Fruit fly (Drosophila melanogaster) whole organism, embryonic: Measurements from ENCODE around the gene CG5160.

ENCODE experiments used
- Asciz ChIP-seq: fragments of 200-800 bp; sonication (Bioruptor generic); optimal IDR thresholded peaks from 2 replicates; lab custom pipeline; 2017; ENCODE audit warnings: missing biosample characterization, mild to moderate bottlenecking, missing genetic modification characterization, missing genetic modification reagents
- Bdp1 ChIP-seq: fragments of 200-800 bp; sonication (Bioruptor generic); optimal IDR thresholded peaks from 3 replicates; lab custom pipeline; 2016; ENCODE audit warnings: missing biosample characterization, missing genetic modification characterization
- Blimp-1 ChIP-seq: fragments of 200-800 bp; sonication (Bioruptor generic); optimal IDR thresholded peaks from 3 replicates; lab custom pipeline; 2018; ENCODE audit warnings: missing biosample characterization, missing genetic modification characterization, mild to moderate bottlenecking, moderate library complexity, missing genetic modification reagents
- Bteb2 ChIP-seq: fragments of 200-800 bp; sonication (Bioruptor generic); optimal IDR thresholded peaks from 2 replicates; lab custom pipeline; 2016; ENCODE audit warnings: missing biosample characterization, missing genetic modification characterization
- CG10147 ChIP-seq: fragments of 200-800 bp; sonication (Bioruptor generic); optimal IDR thresholded peaks from 2 replicates; lab custom pipeline; 2019; ENCODE audit warnings: missing biosample characterization, mild to moderate bottlenecking, missing genetic modification characterization, moderate library complexity
- CG10267 ChIP-seq: fragments of 200-800 bp; sonication (Bioruptor generic); optimal IDR thresholded peaks from 2 replicates; lab custom pipeline; 2018; ENCODE audit warnings: missing biosample characterization, mild to moderate bottlenecking, missing genetic modification characterization, moderate library complexity
- CG10431 ChIP-seq: fragments of 200-800 bp; sonication (Bioruptor generic); optimal IDR thresholded peaks from 3 replicates; lab custom pipeline; 2018; ENCODE audit warnings: missing biosample characterization, mild to moderate bottlenecking, missing genetic modification characterization
- CG12219 ChIP-seq: fragments of 200-800 bp; sonication (Bioruptor generic); optimal IDR thresholded peaks from 3 replicates; lab custom pipeline; 2018; ENCODE audit warnings: missing biosample characterization, mild to moderate bottlenecking, missing genetic modification characterization
- CG12659 ChIP-seq: fragments of 200-800 bp; sonication (Bioruptor generic); optimal IDR thresholded peaks from 3 replicates; lab custom pipeline; 2017; ENCODE audit warnings: mild to moderate bottlenecking, missing biosample characterization, missing genetic modification reagents, missing genetic modification characterization
- CG13287 ChIP-seq: fragments of 200-800 bp; sonication (Bioruptor generic); IDR thresholded peaks from 2 replicates; pipeline ENCODE4 v1.3.6; 2022; ENCODE audit warnings: missing biosample characterization, missing genetic modification characterization; ENCODE audit not compliant: partially characterized antibody
- CG14860 ChIP-seq: fragments of 200-800 bp; sonication (Bioruptor generic); IDR thresholded peaks from 3 replicates; pipeline ENCODE4 v1.3.6; 2022; ENCODE audit warnings: missing biosample characterization, missing genetic modification characterization; ENCODE audit not compliant: partially characterized antibody
- CG16813 ChIP-seq: fragments of 200-800 bp; sonication (Bioruptor generic); IDR thresholded peaks from 3 replicates; pipeline ENCODE4 v1.3.6; 2022; ENCODE audit warnings: missing biosample characterization, missing genetic modification characterization; ENCODE audit not compliant: partially characterized antibody
- CG17359 ChIP-seq: fragments of 200-800 bp; sonication (Bioruptor generic); optimal IDR thresholded peaks from 3 replicates; lab custom pipeline; 2018; ENCODE audit warnings: missing biosample characterization, mild to moderate bottlenecking, missing genetic modification characterization, moderate library complexity
- CG18599 ChIP-seq: fragments of 200-800 bp; sonication (Bioruptor generic); optimal IDR thresholded peaks from 3 replicates; lab custom pipeline; 2017; ENCODE audit warnings: missing biosample characterization, missing genetic modification characterization, mild to moderate bottlenecking, moderate library complexity, missing genetic modification reagents
- CG2129 ChIP-seq: fragments of 200-800 bp; sonication (Bioruptor generic); IDR thresholded peaks from 2 replicates; pipeline ENCODE4 v1.3.6; 2022; ENCODE audit warnings: missing biosample characterization, missing genetic modification characterization; ENCODE audit not compliant: partially characterized antibody
- CG2889 ChIP-seq: fragments of 200-800 bp; sonication (Bioruptor generic); IDR thresholded peaks from 3 replicates; pipeline ENCODE4 v1.3.6; 2022; ENCODE audit warnings: missing biosample characterization, missing genetic modification characterization
- CG30020 ChIP-seq: fragments of 200-800 bp; optimal IDR thresholded peaks from 2 replicates; lab custom pipeline; 2019; ENCODE audit warnings: missing biosample characterization, mild to moderate bottlenecking, missing genetic modification characterization, moderate library complexity
- CG4282 ChIP-seq: fragments of 200-800 bp; sonication (Bioruptor generic); optimal IDR thresholded peaks from 2 replicates; lab custom pipeline; 2016; ENCODE audit warnings: missing biosample characterization, missing genetic modification characterization
- CG4617 ChIP-seq: fragments of 200-800 bp; sonication (Bioruptor generic); optimal IDR thresholded peaks from 3 replicates; lab custom pipeline; 2016; ENCODE audit warnings: missing biosample characterization, missing genetic modification characterization, borderline replicate concordance
- CG4820 ChIP-seq: fragments of 200-800 bp; sonication (Bioruptor generic); optimal IDR thresholded peaks from 3 replicates; lab custom pipeline; 2016; ENCODE audit warnings: missing biosample characterization, missing genetic modification characterization
- CG6683 ChIP-seq: fragments of 200-800 bp; sonication (Bioruptor generic); optimal IDR thresholded peaks from 2 replicates; lab custom pipeline; 2017; ENCODE audit warnings: missing biosample characterization, mild to moderate bottlenecking, missing genetic modification characterization, missing genetic modification reagents
- CG7987 ChIP-seq: fragments of 200-800 bp; sonication (Bioruptor generic); optimal IDR thresholded peaks from 2 replicates; lab custom pipeline; 2018; ENCODE audit warnings: missing biosample characterization, mild to moderate bottlenecking, missing genetic modification characterization, moderate library complexity
- E2f1 ChIP-seq: fragments of 200-800 bp; sonication (Bioruptor generic); IDR thresholded peaks from 2 replicates; pipeline ENCODE4 v1.3.6; 2022; ENCODE audit warnings: missing biosample characterization, missing genetic modification characterization
- Fer2 ChIP-seq: fragments of 200-800 bp; sonication (Bioruptor generic); optimal IDR thresholded peaks from 2 replicates; lab custom pipeline; 2018; ENCODE audit warnings: missing biosample characterization, mild to moderate bottlenecking, missing genetic modification characterization, moderate library complexity
- Fer3 ChIP-seq: fragments of 200-800 bp; sonication (Bioruptor generic); optimal IDR thresholded peaks from 2 replicates; lab custom pipeline; 2018; ENCODE audit warnings: missing biosample characterization, mild to moderate bottlenecking, missing genetic modification characterization, moderate library complexity
- HLHmδ ChIP-seq: fragments of 200-800 bp; sonication (Bioruptor generic); optimal IDR thresholded peaks from 2 replicates; lab custom pipeline; 2018; ENCODE audit warnings: missing biosample characterization, mild to moderate bottlenecking, missing genetic modification characterization, moderate library complexity
- Hr3 ChIP-seq: fragments of 200-800 bp; sonication (Bioruptor generic); optimal IDR thresholded peaks from 3 replicates; lab custom pipeline; 2016; ENCODE audit warnings: missing biosample characterization, missing genetic modification characterization
- Hr51 ChIP-seq, 2 experiments: fragments of 200-800 bp; sonication (Bioruptor generic); optimal IDR thresholded peaks; 2 replicates in 1 of 2; 3 replicates in 1 of 2; lab custom pipeline; 2016 to 2018; ENCODE audit warnings: missing biosample characterization in 2 of 2, missing genetic modification characterization in 2 of 2, mild to moderate bottlenecking in 1 of 2, moderate library complexity in 1 of 2
- NC2α ChIP-seq: fragments of 200-800 bp; sonication (Bioruptor generic); optimal IDR thresholded peaks from 2 replicates; lab custom pipeline; 2016; ENCODE audit warnings: missing biosample characterization, missing genetic modification characterization
- Nf-YC ChIP-seq: fragments of 200-800 bp; optimal IDR thresholded peaks from 3 replicates; lab custom pipeline; 2019; ENCODE audit warnings: missing biosample characterization, mild to moderate bottlenecking, missing genetic modification characterization, moderate library complexity
- Oli ChIP-seq: fragments of 200-800 bp; sonication (Bioruptor generic); optimal IDR thresholded peaks from 2 replicates; lab custom pipeline; 2018; ENCODE audit warnings: missing biosample characterization, mild to moderate bottlenecking, missing genetic modification characterization, moderate library complexity
- Poxn ChIP-seq: fragments of 200-800 bp; sonication (Bioruptor generic); IDR thresholded peaks from 2 replicates; pipeline ENCODE4 v1.3.6; 2022; ENCODE audit warnings: missing biosample characterization, missing genetic modification characterization
- TFAM ChIP-seq: fragments of 200-800 bp; sonication (Bioruptor generic); optimal IDR thresholded peaks from 2 replicates; lab custom pipeline; 2017; ENCODE audit warnings: missing biosample characterization, missing genetic modification characterization, inconsistent platforms
- ab ChIP-seq: fragments of 200-800 bp; sonication (Bioruptor generic); optimal IDR thresholded peaks from 2 replicates; lab custom pipeline; 2016; ENCODE audit warnings: missing biosample characterization, missing genetic modification characterization
- ase ChIP-seq: fragments of 200-800 bp; sonication (Bioruptor generic); IDR thresholded peaks from 3 replicates; pipeline ENCODE4 v1.3.6; 2022; ENCODE audit warnings: missing biosample characterization, missing genetic modification characterization
- az2 ChIP-seq: fragments of 200-800 bp; sonication (Bioruptor generic); optimal IDR thresholded peaks from 3 replicates; lab custom pipeline; 2016; ENCODE audit warnings: missing biosample characterization, missing genetic modification characterization
- br ChIP-seq: fragments of >200 bp; optimal IDR thresholded peaks from 2 replicates; lab custom pipeline; 2017
- fu2 ChIP-seq: fragments of 200-800 bp; sonication (Bioruptor generic); optimal IDR thresholded peaks from 2 replicates; lab custom pipeline; 2016; ENCODE audit warnings: missing biosample characterization, missing genetic modification characterization
- gfzf ChIP-seq: fragments of 200-800 bp; sonication (Bioruptor generic); optimal IDR thresholded peaks from 2 replicates; lab custom pipeline; 2016; ENCODE audit warnings: missing biosample characterization, mild to moderate bottlenecking, missing genetic modification characterization, moderate library complexity
- inv ChIP-seq: fragments of 200-800 bp; sonication (Bioruptor generic); IDR thresholded peaks from 2 replicates; pipeline ENCODE4 v1.3.6; 2022; ENCODE audit warnings: missing biosample characterization, missing genetic modification characterization; ENCODE audit not compliant: partially characterized antibody
- knrl ChIP-seq: fragments of 200-800 bp; sonication (Bioruptor generic); IDR thresholded peaks from 3 replicates; pipeline ENCODE4 v1.3.6; 2022; ENCODE audit warnings: missing biosample characterization, missing genetic modification characterization; ENCODE audit not compliant: partially characterized antibody
- mirr ChIP-seq: fragments of 200-800 bp; sonication (Bioruptor generic); optimal IDR thresholded peaks from 3 replicates; lab custom pipeline; 2018; ENCODE audit warnings: missing biosample characterization, mild to moderate bottlenecking, missing genetic modification characterization
- mld ChIP-seq: fragments of 200-800 bp; sonication (Bioruptor generic); IDR thresholded peaks from 3 replicates; pipeline ENCODE4 v1.3.6; 2022; ENCODE audit warnings: missing biosample characterization, missing genetic modification characterization; ENCODE audit not compliant: partially characterized antibody
- pum ChIP-seq: fragments of 200-800 bp; sonication (Bioruptor generic); optimal IDR thresholded peaks from 2 replicates; lab custom pipeline; 2016; ENCODE audit warnings: missing biosample characterization, missing genetic modification characterization
- row ChIP-seq: fragments of 200-800 bp; sonication (Bioruptor generic); IDR thresholded peaks from 3 replicates; pipeline ENCODE4 v1.3.6; 2022; ENCODE audit warnings: missing biosample characterization, missing genetic modification characterization
- salm ChIP-seq: fragments of 200-800 bp; sonication (Bioruptor generic); optimal IDR thresholded peaks from 2 replicates; lab custom pipeline; 2018; ENCODE audit warnings: missing biosample characterization, mild to moderate bottlenecking, missing genetic modification characterization
- sug ChIP-seq: fragments of 200-800 bp; optimal IDR thresholded peaks from 2 replicates; lab custom pipeline; 2019; ENCODE audit warnings: missing biosample characterization, mild to moderate bottlenecking, missing genetic modification characterization, moderate library complexity
- unc-4 ChIP-seq: fragments of 200-800 bp; sonication (Bioruptor generic); IDR thresholded peaks from 2 replicates; pipeline ENCODE4 v1.3.6; 2022; ENCODE audit warnings: missing biosample characterization, missing genetic modification characterization; ENCODE audit not compliant: partially characterized antibody

Gene CG5160

DNA sequence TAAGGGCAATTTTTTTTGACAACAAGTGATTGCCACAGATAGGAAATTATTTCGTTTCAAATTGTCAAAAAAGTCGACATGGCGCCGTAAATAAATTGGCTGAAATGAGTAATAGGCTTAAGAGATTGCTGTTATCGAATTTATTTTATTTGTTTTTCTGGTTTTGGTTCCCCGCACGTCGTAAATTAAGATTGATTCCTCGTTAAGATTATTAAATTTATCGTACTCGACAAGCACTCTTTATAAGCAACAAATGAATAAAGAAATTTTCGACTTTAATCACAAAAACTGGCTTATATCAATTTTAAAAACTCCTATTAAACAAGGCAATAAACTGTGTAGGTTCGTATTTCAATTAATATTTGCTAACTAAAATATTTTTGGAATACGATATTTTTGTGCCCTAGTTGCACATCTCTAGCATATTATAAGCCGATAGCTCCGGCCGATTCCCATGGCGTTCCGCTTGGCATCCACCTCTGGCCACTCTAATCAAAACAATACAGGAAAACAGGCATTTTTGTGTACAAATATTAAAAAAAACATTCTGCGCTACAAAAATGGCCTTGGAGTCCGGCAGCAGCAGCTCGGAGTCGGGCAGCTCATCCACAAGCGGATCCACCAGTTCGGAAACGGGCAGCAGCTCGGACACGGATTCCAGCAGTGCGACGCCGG is 13.5 kb upstream of the CG5160 start, which contains the start of gene chm:
TSS of gene chm (plus strand) at position 471 of the 675 bp plus-strand sequence.
- TF ChIP-seq mld (GFP tag; lab: Robert Waterston, UW) (peak; percentile 75), unc-4 (peak; percentile 91), CG4820 (GFP tag; lab: Kevin White, UChicago) (no peak), ab (GFP tag; lab: Kevin White, UChicago) (no peak), TFAM (GFP tag; lab: Kevin White, UChicago) (no peak), CG16813 (GFP tag; lab: Robert Waterston, UW) (peak; percentile 90), CG30020 (tag; lab: Kevin White, UChicago) (peak; percentile 55), CG18599 (GFP tag; lab: Kevin White, UChicago) (peak; percentile 35), Fer2 (tag; lab: Kevin White, UChicago) (peak; percentile 9), Oli (tag; lab: Kevin White, UChicago) (no peak), Asciz (GFP tag; lab: Kevin White, UChicago) (no peak), salm (tag; lab: Kevin White, UChicago) (no peak), Hr3 (GFP tag; lab: Kevin White, UChicago) (peak; percentile 28), Bdp1 (GFP tag; lab: Kevin White, UChicago) (no peak), row (GFP tag; lab: Robert Waterston, UW) (peak; percentile 94), NC2α (GFP tag; lab: Kevin White, UChicago) (no peak), az2 (GFP tag; lab: Kevin White, UChicago) (no peak), pum (GFP tag; lab: Kevin White, UChicago) (peak; percentile 3), mirr (GFP tag; lab: Kevin White, UChicago) (no peak), HLHmδ (no peak), CG4282 (GFP tag; lab: Kevin White, UChicago) (no peak), CG6683 (GFP tag; lab: Kevin White, UChicago) (no peak), knrl (peak; percentile 90), ase (GFP tag; lab: Robert Waterston, UW) (no peak), Nf-YC (tag; lab: Kevin White, UChicago) (peak; percentile 26), CG14860 (GFP tag; lab: Robert Waterston, UW) (peak; percentile 84), Bteb2 (GFP tag; lab: Kevin White, UChicago) (no peak), E2f1 (GFP tag; lab: Robert Waterston, UW) (no peak), fu2 (peak; percentile 4), inv (GFP tag; lab: Robert Waterston, UW) (peak; percentile 82), CG2129 (GFP tag; lab: Robert Waterston, UW) (peak; percentile 79), sug (peak; percentile 37), CG12659 (peak; percentile 52), Poxn (GFP tag; lab: Robert Waterston, UW) (no peak), CG12219 (GFP tag; lab: Kevin White, UChicago) (no peak), gfzf (GFP tag; lab: Kevin White, UChicago) (peak; percentile 88), CG10147 (GFP tag; lab: Kevin White, UChicago) (no peak), CG10431 (no peak), CG17359 (no peak), Fer3 (tag; lab: Kevin White, UChicago) (no peak), CG13287 (peak; percentile 93), Hr51 (GFP tag; optimal IDR thresholded peaks at IDR 0.05; lab: Kevin White, UChicago) (peak in 1 of 2 experiments; percentile 1), br (lab: Kevin White, UChicago) (no peak), CG2889 (GFP tag; lab: Robert Waterston, UW) (0 out of 3 replicates have a peak, but pooled peaks have one; percentile 11), CG10267 (tag; lab: Kevin White, UChicago) (peak; percentile 41), CG4617 (GFP tag; lab: Kevin White, UChicago) (peak; percentile 69), CG7987 (GFP tag; lab: Kevin White, UChicago) (no peak), Blimp-1 (GFP tag; lab: Kevin White, UChicago) (no peak)
